Worm (Caenorhabditis elegans) whole organism, early embryonic: ENCODE results near the gene msd-2.

ENCODE experiments used
- ama-1 ChIP-seq: fragments of 150-350 bp; optimal IDR thresholded peaks from 2 replicates; lab custom pipeline; 2014
- ceh-13 ChIP-seq: fragments of 200-800 bp; sonication (Bioruptor generic); optimal IDR thresholded peaks from 2 replicates; lab custom pipeline; 2018; ENCODE audit warnings: mild to moderate bottlenecking, missing genetic modification characterization, missing compliant biosample characterization
- flt-1 ChIP-seq: fragments of 200-800 bp; sonication (Bioruptor generic); IDR thresholded peaks from 2 replicates; pipeline ENCODE4 v1.3.6; 2022; ENCODE audit warnings: missing genetic modification characterization, missing compliant biosample characterization
- hnd-1 ChIP-seq: sonication (generic microtip); optimal IDR thresholded peaks from 2 replicates; lab custom pipeline; 2016; ENCODE audit warnings: missing genetic modification characterization, missing compliant biosample characterization
- scrt-1 ChIP-seq: fragments of 200-800 bp; sonication (Bioruptor generic); IDR thresholded peaks from 2 replicates; pipeline ENCODE4 v1.3.6; 2022; ENCODE audit warnings: missing genetic modification characterization, missing compliant biosample characterization
- sea-1 ChIP-seq: fragments of 200-800 bp; sonication (Bioruptor generic); conservative IDR thresholded peaks from 2 replicates; pipeline ENCODE4 v1.3.6; 2022; ENCODE audit warnings: missing genetic modification characterization, missing compliant biosample characterization
- tbx-11 ChIP-seq: fragments of 200-800 bp; sonication (Bioruptor generic); IDR thresholded peaks from 2 replicates; pipeline ENCODE4 v1.3.6; 2022; ENCODE audit warnings: missing genetic modification characterization, missing compliant biosample characterization

DNA sequence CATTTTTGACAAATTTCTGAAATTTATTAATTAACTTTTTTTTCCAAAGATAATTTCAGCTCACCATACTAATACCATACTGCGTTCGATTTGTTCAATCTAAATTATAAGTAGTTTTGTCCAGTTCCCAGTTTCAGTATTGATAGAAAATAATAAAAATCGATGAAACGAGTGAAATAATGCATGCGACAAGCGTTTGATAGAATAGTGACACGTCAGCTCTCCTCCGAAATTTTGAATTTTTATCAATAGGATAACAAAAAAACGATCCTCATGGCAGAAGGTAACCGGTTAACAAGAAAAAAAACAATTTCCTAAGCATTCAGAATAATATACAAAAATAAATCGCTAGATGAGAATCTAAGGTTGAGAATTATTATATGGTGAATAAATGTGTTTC is 27.1 kb upstream of the msd-2 start, which contains the start of gene C47E12.3:
- TF ChIP-seq ama-1 (lab: Kevin White, UChicago), result no peak
- TF ChIP-seq sea-1, result no peak
- no peak for TF ChIP-seq flt-1
- no peak for TF ChIP-seq tbx-11
- TF ChIP-seq hnd-1 (tag; lab: Kevin White, UChicago), result no peak
- TF ChIP-seq ceh-13 (GFP tag; lab: Kevin White, UChicago), result no peak
- no peak for TF ChIP-seq scrt-1 (GFP tag; lab: Robert Waterston, UW)
